Worm (Caenorhabditis elegans) whole organism, L1 larva: ENCODE data around the gene mboa-2.

ENCODE experiments used
- C34B4.2 ChIP-seq: sonication (generic microtip); optimal IDR thresholded peaks from 2 replicates; lab custom pipeline; 2017; ENCODE audit warnings: mild to moderate bottlenecking, missing genetic modification characterization, missing compliant biosample characterization
- F16B12.6 ChIP-seq: fragments of 150-350 bp; optimal IDR thresholded peaks from 2 replicates; lab custom pipeline; 2014; ENCODE audit warnings: missing biosample characterization, missing genetic modification characterization
- aha-1 ChIP-seq: fragments of 150-350 bp; optimal IDR thresholded peaks from 2 replicates; lab custom pipeline; 2014; ENCODE audit warnings: missing biosample characterization, missing genetic modification characterization
- alr-1 ChIP-seq: fragments of 200-800 bp; sonication (Bioruptor generic); optimal IDR thresholded peaks from 2 replicates; lab custom pipeline; 2018; ENCODE audit warnings: borderline replicate concordance, mild to moderate bottlenecking, missing genetic modification characterization, missing compliant biosample characterization
- ama-1 ChIP-seq: fragments of 150-350 bp; optimal IDR thresholded peaks from 2 replicates; lab custom pipeline; 2014
- blmp-1 ChIP-seq: fragments of 150-350 bp; optimal IDR thresholded peaks from 2 replicates; lab custom pipeline; 2014; ENCODE audit warnings: missing biosample characterization, missing genetic modification characterization
- ceh-8 ChIP-seq: fragments of 200-800 bp; sonication (Bioruptor generic); optimal IDR thresholded peaks from 2 replicates; lab custom pipeline; 2018; ENCODE audit warnings: mild to moderate bottlenecking, missing genetic modification characterization, moderate library complexity, missing compliant biosample characterization
- ceh-82 ChIP-seq, 3 experiments: fragments of 150-350 bp in 1 of 3; sonication (generic microtip) in 2 of 3; optimal IDR thresholded peaks; 2 replicates each; lab custom pipeline; 2014 to 2017; ENCODE audit warnings: missing biosample characterization in 3 of 3, missing genetic modification characterization in 3 of 3
- ceh-88 ChIP-seq: fragments of 200-800 bp; sonication (Bioruptor generic); IDR thresholded peaks from 2 replicates; pipeline ENCODE4 v1.3.6; 2022; ENCODE audit warnings: missing genetic modification characterization, missing compliant biosample characterization
- ces-1 ChIP-seq: fragments of 150-350 bp; optimal IDR thresholded peaks from 2 replicates; lab custom pipeline; 2014; ENCODE audit warnings: missing biosample characterization, missing genetic modification reagents, missing genetic modification characterization
- dpl-1 ChIP-seq, 3 experiments: fragments of 150-350 bp in 2 of 3; sonication (generic microtip) in 1 of 3; optimal IDR thresholded peaks; 2 replicates each; lab custom pipeline; 2014 to 2017; ENCODE audit warnings: missing biosample characterization in 3 of 3, missing genetic modification characterization in 3 of 3, missing genetic modification reagents in 3 of 3
- efl-1 ChIP-seq, 4 experiments: fragments of 150-350 bp; optimal IDR thresholded peaks in 3 of 4; peaks in 1 of 4; 1 replicate in 1 of 4; 2 replicates in 3 of 4; lab custom pipeline; 2014; ENCODE audit warnings: missing biosample characterization in 2 of 4, missing genetic modification characterization in 2 of 4, missing genetic modification reagents in 2 of 4
- efl-3 ChIP-seq: fragments of 200-800 bp; sonication (Bioruptor generic); optimal IDR thresholded peaks from 2 replicates; lab custom pipeline; 2018; ENCODE audit warnings: mild to moderate bottlenecking, missing genetic modification characterization, missing compliant biosample characterization
- egl-27 ChIP-seq, 2 experiments: fragments of 150-350 bp in 1 of 2; sonication (generic microtip); optimal IDR thresholded peaks; 3 replicates each; lab custom pipeline; 2017 to 2018; ENCODE audit warnings: missing biosample characterization in 2 of 2, missing genetic modification characterization in 2 of 2, missing genetic modification reagents in 2 of 2
- fkh-4 ChIP-seq: sonication (generic microtip); optimal IDR thresholded peaks from 2 replicates; lab custom pipeline; 2016; ENCODE audit warnings: missing compliant biosample characterization, missing genetic modification characterization, borderline replicate concordance
- fos-1 ChIP-seq: fragments of 150-350 bp; optimal IDR thresholded peaks from 2 replicates; lab custom pipeline; 2014; ENCODE audit warnings: missing biosample characterization, missing genetic modification characterization
- grh-1 ChIP-seq: fragments of 200-800 bp; sonication (Bioruptor generic); IDR thresholded peaks from 2 replicates; pipeline ENCODE4 v1.3.6; 2022; ENCODE audit warnings: missing genetic modification reagents, missing genetic modification characterization, missing compliant biosample characterization
- hlh-17 ChIP-seq: fragments of 200-800 bp; sonication (Bioruptor generic); optimal IDR thresholded peaks from 2 replicates; lab custom pipeline; 2018; ENCODE audit warnings: missing genetic modification characterization, mild to moderate bottlenecking, missing compliant biosample characterization, moderate library complexity, borderline replicate concordance
- irx-1 ChIP-seq: sonication (generic microtip); optimal IDR thresholded peaks from 2 replicates; lab custom pipeline; 2016; ENCODE audit warnings: missing genetic modification characterization, missing compliant biosample characterization
- isw-1 ChIP-seq: fragments of 200-800 bp; sonication (Bioruptor generic); IDR thresholded peaks from 2 replicates; pipeline ENCODE4 v1.3.6; 2022; ENCODE audit warnings: missing genetic modification characterization, missing compliant biosample characterization
- lin-14 ChIP-seq: fragments of 200-800 bp; sonication (Bioruptor generic); optimal IDR thresholded peaks from 2 replicates; lab custom pipeline; 2018; ENCODE audit warnings: mild to moderate bottlenecking, missing genetic modification characterization, moderate library complexity, missing compliant biosample characterization
- lin-35 ChIP-seq, 2 experiments: fragments of 150-350 bp; optimal IDR thresholded peaks; 2 replicates each; lab custom pipeline; 2014; ENCODE audit warnings: missing biosample characterization in 2 of 2, missing genetic modification characterization in 2 of 2, missing genetic modification reagents in 2 of 2
- lin-39 ChIP-seq: fragments of 150-350 bp; optimal IDR thresholded peaks from 2 replicates; lab custom pipeline; 2014; ENCODE audit warnings: missing biosample characterization, missing genetic modification reagents, missing genetic modification characterization
- lir-3 ChIP-seq: sonication (generic microtip); optimal IDR thresholded peaks from 2 replicates; lab custom pipeline; 2016; ENCODE audit warnings: mild to moderate bottlenecking, missing genetic modification characterization, moderate library complexity, missing compliant biosample characterization; ENCODE audit not compliant: poor library complexity
- mab-9 ChIP-seq: fragments of 200-800 bp; sonication (Bioruptor generic); IDR thresholded peaks from 2 replicates; pipeline ENCODE4 v1.3.6; 2022; ENCODE audit warnings: missing genetic modification reagents, missing genetic modification characterization, missing compliant biosample characterization
- mdl-1 ChIP-seq, 2 experiments: fragments of 150-350 bp; optimal IDR thresholded peaks; 2 replicates each; lab custom pipeline; 2014 to 2017; ENCODE audit warnings: missing biosample characterization in 2 of 2, missing genetic modification characterization in 2 of 2, inconsistent platforms in 1 of 2
- mef-2 ChIP-seq: fragments of 150-350 bp; optimal IDR thresholded peaks from 2 replicates; lab custom pipeline; 2014; ENCODE audit warnings: missing biosample characterization, missing genetic modification characterization
- nhr-12 ChIP-seq: sonication (generic microtip); optimal IDR thresholded peaks from 2 replicates; lab custom pipeline; 2017; ENCODE audit warnings: missing biosample characterization, missing genetic modification characterization
- nhr-19 ChIP-seq: fragments of 200-800 bp; sonication (Bioruptor generic); conservative IDR thresholded peaks from 2 replicates; pipeline ENCODE4 v1.3.6; 2022; ENCODE audit warnings: missing genetic modification characterization, missing compliant biosample characterization
- nhr-237 ChIP-seq: fragments of 150-350 bp; optimal IDR thresholded peaks from 2 replicates; lab custom pipeline; 2014; ENCODE audit warnings: missing biosample characterization, missing genetic modification characterization
- nhr-71 ChIP-seq: sonication (generic microtip); optimal IDR thresholded peaks from 2 replicates; lab custom pipeline; 2016; ENCODE audit warnings: mild to moderate bottlenecking, missing genetic modification characterization, moderate library complexity, missing compliant biosample characterization
- nhr-76 ChIP-seq: sonication (generic microtip); optimal IDR thresholded peaks from 2 replicates; lab custom pipeline; 2017; ENCODE audit warnings: missing biosample characterization, missing genetic modification characterization
- nhr-77 ChIP-seq: fragments of 150-350 bp; optimal IDR thresholded peaks from 2 replicates; lab custom pipeline; 2014; ENCODE audit warnings: missing biosample characterization, missing genetic modification characterization
- nhr-84 ChIP-seq: sonication (generic microtip); optimal IDR thresholded peaks from 2 replicates; lab custom pipeline; 2017; ENCODE audit warnings: missing biosample characterization, missing genetic modification characterization
- nhr-85 ChIP-seq: sonication (generic microtip); peaks from one replicate; lab custom pipeline; 2016; ENCODE audit warnings: missing genetic modification characterization, inconsistent platforms, missing compliant biosample characterization
- pax-3 ChIP-seq: fragments of 200-800 bp; sonication (Bioruptor generic); optimal IDR thresholded peaks from 2 replicates; lab custom pipeline; 2018; ENCODE audit warnings: mild to moderate bottlenecking, missing genetic modification characterization, moderate library complexity, missing compliant biosample characterization
- skn-1 ChIP-seq: fragments of 150-350 bp; optimal IDR thresholded peaks from 2 replicates; lab custom pipeline; 2014; ENCODE audit warnings: missing biosample characterization, missing genetic modification characterization
- snpc-4 ChIP-seq: fragments of 150-350 bp; optimal IDR thresholded peaks from 2 replicates; lab custom pipeline; 2014; ENCODE audit warnings: missing biosample characterization, missing genetic modification characterization
- snu-23 ChIP-seq: sonication (generic microtip); optimal IDR thresholded peaks from 2 replicates; lab custom pipeline; 2016; ENCODE audit warnings: missing genetic modification characterization, missing compliant biosample characterization
- sox-4 ChIP-seq: sonication (generic microtip); optimal IDR thresholded peaks from 2 replicates; lab custom pipeline; 2016; ENCODE audit warnings: missing genetic modification characterization, missing compliant biosample characterization
- sup-37 ChIP-seq: fragments of 200-800 bp; sonication (Bioruptor generic); optimal IDR thresholded peaks from 2 replicates; lab custom pipeline; 2018; ENCODE audit warnings: mild to moderate bottlenecking, missing genetic modification characterization, missing compliant biosample characterization
- tbx-2 ChIP-seq: sonication (generic microtip); optimal IDR thresholded peaks from 2 replicates; lab custom pipeline; 2016; ENCODE audit warnings: missing genetic modification characterization, missing compliant biosample characterization
- tlp-1 ChIP-seq: fragments of 150-350 bp; optimal IDR thresholded peaks from 2 replicates; lab custom pipeline; 2014; ENCODE audit warnings: missing biosample characterization, missing genetic modification characterization
- unc-30 ChIP-seq: sonication (generic microtip); optimal IDR thresholded peaks from 2 replicates; lab custom pipeline; 2017; ENCODE audit warnings: missing biosample characterization, missing genetic modification characterization
- unc-62 ChIP-seq: fragments of 150-350 bp; optimal IDR thresholded peaks from 2 replicates; lab custom pipeline; 2014; ENCODE audit warnings: missing biosample characterization, missing genetic modification reagents, missing genetic modification characterization
- xbp-1 ChIP-seq: sonication (generic microtip); optimal IDR thresholded peaks from 2 replicates; lab custom pipeline; 2016; ENCODE audit warnings: missing genetic modification characterization, missing compliant biosample characterization
- zip-4 ChIP-seq: fragments of 200-800 bp; sonication (Bioruptor generic); optimal IDR thresholded peaks from 2 replicates; lab custom pipeline; 2018; ENCODE audit warnings: mild to moderate bottlenecking, missing genetic modification characterization, moderate library complexity, missing compliant biosample characterization
- ztf-4 ChIP-seq: fragments of 150-350 bp; optimal IDR thresholded peaks from 2 replicates; lab custom pipeline; 2014; ENCODE audit warnings: missing biosample characterization, missing genetic modification characterization

mboa-2 gene

ce11 chrV:11127197-11127596, 4.9 kb upstream of the mboa-2 start, which contains the start of gene jmjd-5:
Gene jmjd-5 (plus strand): TSS chrV:11127497.
- no peak for TF ChIP-seq efl-3 (GFP tag; lab: Kevin White, UChicago)
- no peak for TF ChIP-seq isw-1
- TF ChIP-seq mab-9 (GFP tag; lab: Robert Waterston, UW) = no peak

ce11 chrV:11124922-11125321, 2.6 kb upstream of the mboa-2 start, which contains the start of gene C06H2.2:
Gene C06H2.2 (plus strand): TSS chrV:11125222.
- no peak for TF ChIP-seq hlh-17 (GFP tag; lab: Kevin White, UChicago)
- TF ChIP-seq efl-1 (optimal IDR thresholded peaks at IDR 0.05; lab: Kevin White, UChicago) = no peak
- TF ChIP-seq efl-1 (GFP tag; optimal IDR thresholded peaks at IDR 0.05 in 1 of 2; lab: Kevin White, UChicago) = peak in 1 of 2 experiments; percentile 71

- TF ChIP-seq sox-4 (tag; lab: Kevin White, UChicago) (peak; percentile 53), skn-1 (peak; percentile 70), snu-23 (GFP tag; lab: Kevin White, UChicago) (peak; percentile 82), mef-2 (tag; lab: Kevin White, UChicago) (no peak), ces-1 (GFP tag; lab: Kevin White, UChicago) (no peak), C34B4.2 (no peak), nhr-76 (tag; lab: Kevin White, UChicago) (no peak), pax-3 (peak; percentile 68), lin-14 (GFP tag; lab: Kevin White, UChicago) (peak; percentile 90), egl-27 (tag; optimal IDR thresholded peaks at IDR 0.05; lab: Kevin White, UChicago) (no peak), ceh-88 (no peak), fkh-4 (tag; lab: Kevin White, UChicago) (peak; percentile 82), ceh-8 (GFP tag; lab: Kevin White, UChicago) (no peak), nhr-19 (peak; percentile 75), irx-1 (tag; lab: Kevin White, UChicago) (peak; percentile 79), grh-1 (GFP tag; lab: Robert Waterston, UW) (no peak), aha-1 (tag; lab: Kevin White, UChicago) (no peak), fos-1 (no peak), mab-9 (GFP tag; lab: Robert Waterston, UW) (peak; percentile 70; the same call in 1 of the 2 replicates), nhr-71 (tag; lab: Kevin White, UChicago) (peak; percentile 89), snpc-4 (tag; lab: Kevin White, UChicago) (peak; percentile 63), xbp-1 (tag; lab: Kevin White, UChicago) (peak; percentile 66), tlp-1 (tag; lab: Kevin White, UChicago) (no peak), ztf-4 (tag; lab: Kevin White, UChicago) (no peak), lin-39 (tag; lab: Kevin White, UChicago) (peak; percentile 19), unc-30 (tag; lab: Kevin White, UChicago) (no peak), ama-1 (lab: Kevin White, UChicago) (no peak), mdl-1 (tag; optimal IDR thresholded peaks at IDR 0.05; lab: Kevin White, UChicago) (peak in 1 of 2 experiments; percentile 55), alr-1 (tag; lab: Kevin White, UChicago) (no peak), sup-37 (GFP tag; lab: Kevin White, UChicago) (no peak), nhr-85 (tag; lab: Kevin White, UChicago) (peak; percentile 88), nhr-84 (no peak), dpl-1 (GFP tag; optimal IDR thresholded peaks at IDR 0.05; lab: Kevin White, UChicago) (peak; percentile 68 to 81 (median 69)), F16B12.6 (tag; lab: Kevin White, UChicago) (no peak), zip-4 (GFP tag; lab: Kevin White, UChicago) (no peak), lir-3 (tag; lab: Kevin White, UChicago) (peak; percentile 93), tbx-2 (peak; percentile 80), unc-62 (GFP tag; lab: Kevin White, UChicago) (no peak), nhr-12 (no peak), nhr-237 (tag; lab: Kevin White, UChicago) (no peak), ceh-82 (tag; optimal IDR thresholded peaks at IDR 0.05; lab: Kevin White, UChicago) (peak; percentile 15 to 81 (median 53)), nhr-77 (peak; percentile 16), blmp-1 (peak; percentile 39), lin-35 (GFP tag; optimal IDR thresholded peaks at IDR 0.05; lab: Kevin White, UChicago) (peak; percentile 70 to 80)
These were observed 1.6 kb upstream of the mboa-2 start, which contains the start of the genes atp-5 and lmtr-3 for ce11 chrV:11123817-11124337. Gene atp-5 (minus strand): TSS chrV:11123867. Gene lmtr-3 (plus strand): TSS chrV:11124186.
